Fruit fly (Drosophila melanogaster) whole organism, adult: ENCODE results near the gene wupA.

Experiments
- CG7045 ChIP-seq: fragments of 200-800 bp; sonication (Bioruptor generic); optimal IDR thresholded peaks from 2 replicates; lab custom pipeline; 2017; ENCODE audit warnings: missing biosample characterization, mild to moderate bottlenecking, missing genetic modification characterization
- Hr96 ChIP-seq: fragments of 200-800 bp; sonication (Bioruptor generic); optimal IDR thresholded peaks from 2 replicates; lab custom pipeline; 2016; ENCODE audit warnings: missing biosample characterization, missing genetic modification characterization
- Mnt ChIP-seq: fragments of 200-800 bp; sonication (Bioruptor generic); optimal IDR thresholded peaks from 2 replicates; lab custom pipeline; 2016; ENCODE audit warnings: missing biosample characterization, mild to moderate bottlenecking, missing genetic modification characterization
- bab1 ChIP-seq: fragments of 200-800 bp; sonication (Bioruptor generic); optimal IDR thresholded peaks from 3 replicates; lab custom pipeline; 2019; ENCODE audit warnings: missing biosample characterization, mild to moderate bottlenecking, missing genetic modification characterization, moderate library complexity
- kay ChIP-seq: fragments of 200-800 bp; sonication (Bioruptor generic); peaks from one replicate; lab custom pipeline; 2016; ENCODE audit warnings: missing biosample characterization, missing genetic modification characterization, borderline replicate concordance
- toe ChIP-seq: fragments of 200-800 bp; sonication (Bioruptor generic); optimal IDR thresholded peaks from 2 replicates; lab custom pipeline; 2016; ENCODE audit warnings: missing biosample characterization, missing genetic modification characterization

DNA sequence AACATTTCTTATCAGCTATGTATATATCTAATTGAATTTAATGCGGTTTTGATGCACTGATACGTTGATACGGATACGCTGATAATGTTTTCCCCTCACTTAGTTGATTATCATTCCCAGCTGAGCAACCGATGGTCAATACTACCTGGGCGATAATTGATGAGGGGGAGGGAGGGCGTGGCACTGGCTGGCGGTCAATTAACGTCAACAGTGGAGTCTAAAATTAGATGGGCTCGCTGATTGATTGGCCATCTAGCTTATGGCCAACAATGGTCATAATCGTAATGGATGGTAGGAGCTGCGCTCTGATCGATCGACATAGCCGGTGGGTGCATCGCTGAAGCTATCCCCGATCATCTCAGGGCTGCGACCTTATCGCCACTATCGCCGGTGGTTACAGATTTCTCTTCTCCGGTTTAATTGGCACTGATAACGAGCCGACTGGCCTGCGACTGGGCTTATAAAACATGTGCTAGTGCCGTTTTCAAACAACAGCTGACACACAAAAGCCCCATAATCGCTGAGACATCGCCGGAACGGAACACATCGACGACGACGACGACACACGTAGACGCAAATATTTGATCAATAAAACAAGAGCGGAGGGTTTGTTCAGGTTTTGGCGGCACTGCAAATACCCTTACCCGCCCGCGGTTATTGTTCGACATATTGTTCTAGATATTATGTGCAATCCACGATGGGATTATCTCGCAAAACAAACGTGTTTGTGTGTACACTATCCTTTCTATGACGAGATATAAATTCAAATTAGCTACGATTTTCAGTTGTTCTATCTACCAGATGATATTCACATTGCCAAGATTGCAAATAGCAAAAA lies 33.0 kb downstream of the wupA start:
- TF ChIP-seq kay (GFP tag; lab: Kevin White, UChicago) = no peak
- TF ChIP-seq CG7045 (GFP tag; lab: Kevin White, UChicago) = no peak
- peak; percentile 11 for TF ChIP-seq bab1 (GFP tag; lab: Kevin White, UChicago)
- TF ChIP-seq toe = no peak
- no peak for TF ChIP-seq Hr96
- TF ChIP-seq Mnt (GFP tag; lab: Kevin White, UChicago) = peak; percentile 57
